Fruit fly (Drosophila melanogaster) whole organism, embryonic: ENCODE data around the gene Prosbeta2R2.

Source experiments
- Aef1 ChIP-seq: fragments of 200-800 bp; sonication (Bioruptor generic); IDR thresholded peaks from 3 replicates; pipeline ENCODE4 v1.3.6; 2022; ENCODE audit warnings: missing biosample characterization, missing genetic modification characterization
- BtbVII ChIP-seq: fragments of 200-800 bp; sonication (Bioruptor generic); optimal IDR thresholded peaks from 3 replicates; lab custom pipeline; 2017; ENCODE audit warnings: missing biosample characterization, mild to moderate bottlenecking, missing genetic modification characterization
- C15 ChIP-seq: fragments of 200-800 bp; sonication (Bioruptor generic); IDR thresholded peaks from 3 replicates; pipeline ENCODE4 v1.3.6; 2022; ENCODE audit warnings: missing biosample characterization, missing genetic modification characterization
- CG1024 ChIP-seq: fragments of 200-800 bp; sonication (Bioruptor generic); IDR thresholded peaks from 2 replicates; pipeline ENCODE4 v1.3.6; 2022; ENCODE audit warnings: missing biosample characterization, missing genetic modification characterization
- CG10366 ChIP-seq: fragments of 200-800 bp; sonication (Bioruptor generic); IDR thresholded peaks from 2 replicates; pipeline ENCODE4 v1.3.6; 2022; ENCODE audit warnings: missing biosample characterization, missing genetic modification characterization
- CG11247 ChIP-seq: fragments of 200-800 bp; sonication (Bioruptor generic); IDR thresholded peaks from 2 replicates; pipeline ENCODE4 v1.3.6; 2022; ENCODE audit warnings: missing biosample characterization, missing genetic modification characterization
- CG13424 ChIP-seq: fragments of 200-800 bp; sonication (Bioruptor generic); optimal IDR thresholded peaks from 2 replicates; lab custom pipeline; 2019; ENCODE audit warnings: missing biosample characterization, mild to moderate bottlenecking, missing genetic modification characterization, moderate library complexity
- CG18476 ChIP-seq: fragments of 200-800 bp; sonication (Bioruptor generic); optimal IDR thresholded peaks from 2 replicates; lab custom pipeline; 2016; ENCODE audit warnings: missing biosample characterization, mild to moderate bottlenecking, missing genetic modification characterization
- CG2202 ChIP-seq: fragments of 200-800 bp; sonication (Bioruptor generic); optimal IDR thresholded peaks from 2 replicates; lab custom pipeline; 2018; ENCODE audit warnings: missing biosample characterization, mild to moderate bottlenecking, missing genetic modification characterization
- CG2678 ChIP-seq: fragments of 200-800 bp; sonication (Bioruptor generic); optimal IDR thresholded peaks from 3 replicates; lab custom pipeline; 2019; ENCODE audit warnings: missing biosample characterization, mild to moderate bottlenecking, missing genetic modification characterization, moderate library complexity
- CG30431 ChIP-seq: fragments of 200-800 bp; sonication (Bioruptor generic); optimal IDR thresholded peaks from 2 replicates; lab custom pipeline; 2017; ENCODE audit warnings: missing biosample characterization, missing genetic modification characterization
- CG31441 ChIP-seq: fragments of 200-800 bp; sonication (Bioruptor generic); IDR thresholded peaks from 2 replicates; pipeline ENCODE4 v1.3.6; 2022; ENCODE audit warnings: missing biosample characterization, missing genetic modification characterization
- CG32772 ChIP-seq: fragments of 200-800 bp; sonication (Bioruptor generic); IDR thresholded peaks from 2 replicates; pipeline ENCODE4 v1.3.6; 2022; ENCODE audit warnings: missing biosample characterization, missing genetic modification characterization
- CG3281 ChIP-seq: fragments of 200-800 bp; sonication (Bioruptor generic); optimal IDR thresholded peaks from 3 replicates; lab custom pipeline; 2017; ENCODE audit warnings: missing biosample characterization, mild to moderate bottlenecking, missing genetic modification characterization
- CG3407 ChIP-seq: fragments of 200-800 bp; sonication (Bioruptor generic); optimal IDR thresholded peaks from 2 replicates; lab custom pipeline; 2018; ENCODE audit warnings: missing biosample characterization, mild to moderate bottlenecking, missing genetic modification characterization
- CG3726 ChIP-seq: fragments of 200-800 bp; sonication (Bioruptor generic); IDR thresholded peaks from 3 replicates; pipeline ENCODE4, ENCODE4 v1.3.6; 2022; ENCODE audit warnings: missing biosample characterization, missing genetic modification characterization
- CG4730 ChIP-seq: fragments of 200-800 bp; sonication (Bioruptor generic); IDR thresholded peaks from 2 replicates; pipeline ENCODE4 v1.3.6; 2022; ENCODE audit warnings: missing biosample characterization, missing genetic modification characterization
- CG6683 ChIP-seq: fragments of 200-800 bp; sonication (Bioruptor generic); optimal IDR thresholded peaks from 2 replicates; lab custom pipeline; 2017; ENCODE audit warnings: missing biosample characterization, mild to moderate bottlenecking, missing genetic modification characterization, missing genetic modification reagents
- CG6791 ChIP-seq: fragments of 200-800 bp; sonication (Bioruptor generic); IDR thresholded peaks from 3 replicates; pipeline ENCODE4 v1.3.6; 2022; ENCODE audit warnings: missing biosample characterization, missing genetic modification characterization; ENCODE audit not compliant: partially characterized antibody
- CG6813 ChIP-seq: fragments of 200-800 bp; sonication (Bioruptor generic); optimal IDR thresholded peaks from 2 replicates; lab custom pipeline; 2017; ENCODE audit warnings: missing biosample characterization, missing genetic modification characterization, mild to moderate bottlenecking, moderate library complexity, missing genetic modification reagents
- CG7271 ChIP-seq: fragments of 200-800 bp; sonication (Bioruptor generic); optimal IDR thresholded peaks from 2 replicates; lab custom pipeline; 2018; ENCODE audit warnings: missing biosample characterization, mild to moderate bottlenecking, missing genetic modification characterization, moderate library complexity
- CG7372 ChIP-seq: fragments of 200-800 bp; sonication (Bioruptor generic); IDR thresholded peaks from 2 replicates; pipeline ENCODE4 v1.3.6; 2022; ENCODE audit warnings: missing biosample characterization, missing genetic modification characterization
- CG9727 ChIP-seq: fragments of 200-800 bp; sonication (Bioruptor generic); optimal IDR thresholded peaks from 3 replicates; lab custom pipeline; 2017; ENCODE audit warnings: missing biosample characterization, mild to moderate bottlenecking, missing genetic modification characterization
- D ChIP-seq, 2 experiments: fragments of 200-800 bp in 1 of 2; fragments of >200 bp in 1 of 2; sonication (Bioruptor generic) in 1 of 2; optimal IDR thresholded peaks; 2 replicates in 1 of 2; 3 replicates in 1 of 2; lab custom pipeline; 2017; ENCODE audit warnings: mild to moderate bottlenecking in 1 of 2, missing biosample characterization in 1 of 2, missing genetic modification characterization in 1 of 2, missing genetic modification reagents in 1 of 2
- Dad ChIP-seq: fragments of 200-800 bp; sonication (Bioruptor generic); optimal IDR thresholded peaks from 3 replicates; lab custom pipeline; 2016; ENCODE audit warnings: missing biosample characterization, missing genetic modification characterization
- Deaf1 ChIP-seq: fragments of 200-800 bp; optimal IDR thresholded peaks from 3 replicates; lab custom pipeline; 2019; ENCODE audit warnings: missing biosample characterization, mild to moderate bottlenecking, missing genetic modification characterization, moderate library complexity
- HLHmδ ChIP-seq: fragments of 200-800 bp; sonication (Bioruptor generic); optimal IDR thresholded peaks from 2 replicates; lab custom pipeline; 2018; ENCODE audit warnings: missing biosample characterization, mild to moderate bottlenecking, missing genetic modification characterization, moderate library complexity
- Hr78 ChIP-seq, 2 experiments: fragments of 200-800 bp in 1 of 2; fragments of >200 bp in 1 of 2; sonication (Bioruptor generic) in 1 of 2; optimal IDR thresholded peaks; 2 replicates each; lab custom pipeline; 2017 to 2019; ENCODE audit warnings: missing biosample characterization in 2 of 2, missing genetic modification characterization in 2 of 2, mild to moderate bottlenecking in 1 of 2, moderate library complexity in 1 of 2
- Lpt ChIP-seq: fragments of >200 bp; optimal IDR thresholded peaks from 2 replicates; lab custom pipeline; 2018; ENCODE audit warnings: missing biosample characterization, missing genetic modification characterization
- Med ChIP-seq: fragments of 200-800 bp; sonication (Bioruptor generic); peaks from one replicate; lab custom pipeline; 2016; ENCODE audit warnings: missing biosample characterization, missing genetic modification characterization, mild to moderate bottlenecking, inconsistent platforms, moderate library complexity
- Nf-YC ChIP-seq: fragments of 200-800 bp; optimal IDR thresholded peaks from 3 replicates; lab custom pipeline; 2019; ENCODE audit warnings: missing biosample characterization, mild to moderate bottlenecking, missing genetic modification characterization, moderate library complexity
- NfI ChIP-seq: fragments of 200-800 bp; sonication (Bioruptor generic); optimal IDR thresholded peaks from 3 replicates; lab custom pipeline; 2018; ENCODE audit warnings: missing biosample characterization, mild to moderate bottlenecking, missing genetic modification characterization, moderate library complexity
- Optix ChIP-seq: fragments of 200-800 bp; sonication (Bioruptor generic); IDR thresholded peaks from 3 replicates; pipeline ENCODE4 v1.3.6; 2022; ENCODE audit warnings: missing biosample characterization, missing genetic modification characterization
- Poxn ChIP-seq: fragments of 200-800 bp; sonication (Bioruptor generic); IDR thresholded peaks from 2 replicates; pipeline ENCODE4 v1.3.6; 2022; ENCODE audit warnings: missing biosample characterization, missing genetic modification characterization
- Stat92E ChIP-seq, 3 experiments: fragments of >200 bp in 2 of 3; fragments of 200-800 bp in 1 of 3; sonication (Bioruptor generic) in 1 of 3; optimal IDR thresholded peaks; 2 replicates each; lab custom pipeline; 2017 to 2019; ENCODE audit warnings: missing biosample characterization in 3 of 3, missing genetic modification characterization in 3 of 3, mild to moderate bottlenecking in 1 of 3, moderate library complexity in 1 of 3
- bigmax ChIP-seq: fragments of 200-800 bp; sonication (Bioruptor generic); optimal IDR thresholded peaks from 2 replicates; lab custom pipeline; 2018; ENCODE audit warnings: missing biosample characterization, mild to moderate bottlenecking, missing genetic modification characterization
- bsh ChIP-seq, 2 experiments: fragments of 200-800 bp; sonication (Bioruptor generic); optimal IDR thresholded peaks; 2 replicates each; lab custom pipeline; 2017 to 2018; ENCODE audit warnings: mild to moderate bottlenecking in 2 of 2, missing biosample characterization in 2 of 2, missing genetic modification characterization in 2 of 2, moderate library complexity in 1 of 2
- chn ChIP-seq: fragments of 200-800 bp; sonication (Bioruptor generic); optimal IDR thresholded peaks from 2 replicates; lab custom pipeline; 2016; ENCODE audit warnings: missing biosample characterization, missing genetic modification characterization
- fd64A ChIP-seq: fragments of 200-800 bp; sonication (Bioruptor generic); optimal IDR thresholded peaks from 3 replicates; lab custom pipeline; 2018; ENCODE audit warnings: missing biosample characterization, mild to moderate bottlenecking, missing genetic modification characterization
- fu2 ChIP-seq: fragments of 200-800 bp; sonication (Bioruptor generic); optimal IDR thresholded peaks from 2 replicates; lab custom pipeline; 2016; ENCODE audit warnings: missing biosample characterization, missing genetic modification characterization
- gt ChIP-seq: fragments of 200-800 bp; sonication (Bioruptor generic); IDR thresholded peaks from 2 replicates; pipeline ENCODE4 v1.3.6; 2022; ENCODE audit warnings: missing biosample characterization, missing genetic modification characterization
- hb ChIP-seq: fragments of 200-800 bp; sonication (Bioruptor generic); IDR thresholded peaks from 3 replicates; pipeline ENCODE4 v1.3.6; 2022; ENCODE audit warnings: missing biosample characterization, missing genetic modification characterization; ENCODE audit not compliant: partially characterized antibody
- hkb ChIP-seq, 2 experiments: fragments of 200-800 bp in 1 of 2; fragments of >200 bp in 1 of 2; sonication (Bioruptor generic) in 1 of 2; IDR thresholded peaks in 1 of 2; optimal IDR thresholded peaks in 1 of 2; 2 replicates each; pipeline versions ENCODE4 v1.3.6 to Lab custom; 2017 to 2022; ENCODE audit warnings: missing biosample characterization in 1 of 2, missing genetic modification characterization in 1 of 2
- nau ChIP-seq: fragments of 200-800 bp; sonication (Bioruptor generic); optimal IDR thresholded peaks from 3 replicates; lab custom pipeline; 2017; ENCODE audit warnings: missing biosample characterization, mild to moderate bottlenecking, missing genetic modification characterization, missing genetic modification reagents
- prd ChIP-seq, 3 experiments: fragments of >200 bp in 2 of 3; fragments of 200-800 bp in 1 of 3; sonication (Bioruptor generic) in 1 of 3; optimal IDR thresholded peaks in 2 of 3; IDR thresholded peaks in 1 of 3; 2 replicates in 2 of 3; 3 replicates in 1 of 3; pipeline versions ENCODE4 v1.3.6 to Lab custom; 2017 to 2022; ENCODE audit warnings: missing biosample characterization in 1 of 3, missing genetic modification characterization in 1 of 3
- slou ChIP-seq: fragments of 200-800 bp; sonication (Bioruptor generic); optimal IDR thresholded peaks from 3 replicates; lab custom pipeline; 2016; ENCODE audit warnings: missing biosample characterization, missing genetic modification characterization
- so ChIP-seq: fragments of 200-800 bp; sonication (Bioruptor generic); IDR thresholded peaks from 3 replicates; pipeline ENCODE4 v1.3.6; 2022; ENCODE audit warnings: missing biosample characterization, missing genetic modification characterization
- wek ChIP-seq: fragments of 200-800 bp; sonication (Bioruptor generic); optimal IDR thresholded peaks from 3 replicates; lab custom pipeline; 2018; ENCODE audit warnings: missing biosample characterization, mild to moderate bottlenecking, missing genetic modification characterization, moderate library complexity

The Prosbeta2R2 gene

DNA sequence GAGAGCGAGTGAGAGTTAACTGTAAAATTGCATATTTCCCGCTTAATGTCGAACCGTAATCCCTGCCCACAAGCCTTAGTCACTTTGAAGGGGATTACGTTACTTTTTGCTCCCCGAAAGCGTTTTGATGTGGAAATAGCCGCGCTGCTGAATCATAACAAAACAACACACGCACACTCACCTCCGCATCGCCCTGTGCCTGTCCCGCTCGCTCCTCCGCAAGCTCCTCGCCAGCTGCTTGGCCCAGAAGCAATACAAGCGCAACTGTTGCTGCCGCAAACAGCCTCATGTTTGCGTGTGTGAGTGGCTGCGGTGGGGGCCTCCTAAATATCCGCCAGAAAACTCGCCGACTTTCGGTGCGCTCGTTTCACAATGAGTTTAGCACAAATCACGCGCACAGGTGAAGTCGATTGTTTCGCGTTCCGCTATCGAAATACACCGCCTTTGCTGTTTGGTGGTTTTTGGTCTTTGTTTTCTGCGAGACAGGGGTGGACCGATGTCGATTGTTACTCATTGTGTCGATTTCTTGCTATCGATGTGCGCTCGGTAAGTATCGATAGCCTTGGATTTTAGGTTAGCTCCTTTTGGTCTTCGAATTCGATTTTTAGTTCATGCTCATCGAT lies 32.0 kb upstream of the Prosbeta2R2 start, which contains the start of gene CtsF (continued):
- TF ChIP-seq hb (GFP tag; lab: Robert Waterston, UW) (peak; percentile 99), CG2678 (tag; lab: Kevin White, UChicago) (peak; percentile 3), Hr78 (GFP tag; optimal IDR thresholded peaks at IDR 0.05; lab: Kevin White, UChicago) (no peak), CG7271 (tag; lab: Kevin White, UChicago) (no peak), BtbVII (no peak), CG11247 (peak; percentile 32; the same call in 1 of the 2 replicates), D (optimal IDR thresholded peaks at IDR 0.05; lab: Kevin White, UChicago) (peak; percentile 71), D (GFP tag; optimal IDR thresholded peaks at IDR 0.05; lab: Kevin White, UChicago) (no peak), Med (GFP tag; lab: Kevin White, UChicago) (peak; percentile 88), Dad (GFP tag; lab: Kevin White, UChicago) (peak; percentile 1), CG6683 (GFP tag; lab: Kevin White, UChicago) (peak; percentile 15), CG7372 (GFP tag; lab: Robert Waterston, UW) (no peak), Stat92E (GFP tag; optimal IDR thresholded peaks at IDR 0.05; lab: Kevin White, UChicago) (peak in 1 of 3 experiments; percentile 27), hkb (optimal IDR thresholded peaks at IDR 0.05; lab: Kevin White, UChicago) (no peak), hkb (GFP tag; IDR thresholded peaks at IDR 0.05; lab: Robert Waterston, UW) (no peak), so (GFP tag; lab: Robert Waterston, UW) (no peak; the same call in 2 of the 3 replicates), wek (GFP tag; lab: Kevin White, UChicago) (no peak), prd (optimal IDR thresholded peaks at IDR 0.05; lab: Kevin White, UChicago) (no peak), prd (GFP tag; IDR thresholded peaks at IDR 0.05; lab: Robert Waterston, UW) (no peak), C15 (no peak), NfI (peak; percentile 4), CG2202 (tag; lab: Kevin White, UChicago) (no peak), CG4730 (GFP tag; lab: Robert Waterston, UW) (no peak), CG31441 (GFP tag; lab: Robert Waterston, UW) (no peak), CG30431 (GFP tag; lab: Kevin White, UChicago) (no peak), bigmax (GFP tag; lab: Kevin White, UChicago) (peak; percentile 99), Aef1 (no peak), Poxn (GFP tag; lab: Robert Waterston, UW) (no peak), nau (GFP tag; lab: Kevin White, UChicago) (no peak), bsh (GFP tag; optimal IDR thresholded peaks at IDR 0.05; lab: Kevin White, UChicago) (no peak), CG3281 (GFP tag; lab: Kevin White, UChicago) (no peak), Deaf1 (tag; lab: Kevin White, UChicago) (peak; percentile 16), CG18476 (GFP tag; lab: Kevin White, UChicago) (no peak), HLHmδ (GFP tag; lab: Kevin White, UChicago) (no peak), CG3407 (no peak), fd64A (GFP tag; lab: Kevin White, UChicago) (no peak), CG10366 (GFP tag; lab: Robert Waterston, UW) (no peak), Nf-YC (tag; lab: Kevin White, UChicago) (peak; percentile 49), Optix (no peak), CG6813 (GFP tag; lab: Kevin White, UChicago) (no peak), Lpt (GFP tag; lab: Kevin White, UChicago) (peak; percentile 33), CG13424 (no peak), CG6791 (GFP tag; lab: Robert Waterston, UW) (peak; percentile 100), CG1024 (GFP tag; lab: Robert Waterston, UW) (no peak), CG9727 (no peak), chn (GFP tag; lab: Kevin White, UChicago) (peak; percentile 15), slou (GFP tag; lab: Kevin White, UChicago) (no peak), gt (GFP tag; lab: Robert Waterston, UW) (no peak), fu2 (GFP tag; lab: Kevin White, UChicago) (no peak), CG32772 (GFP tag; lab: Robert Waterston, UW) (no peak), CG3726 (GFP tag; lab: Robert Waterston, UW) (no peak)
